Fruit fly (Drosophila melanogaster) whole organism, pupa: ENCODE data around the gene CG8369.

Experiments
- CG12605 ChIP-seq: fragments of 200-800 bp; sonication (Bioruptor generic); IDR thresholded peaks from 2 replicates; pipeline ENCODE4 v1.3.6; 2022; ENCODE audit warnings: missing biosample characterization, missing genetic modification characterization
- CG13204 ChIP-seq: fragments of 200-800 bp; sonication (Bioruptor generic); optimal IDR thresholded peaks from 2 replicates; lab custom pipeline; 2018; ENCODE audit warnings: missing biosample characterization, mild to moderate bottlenecking, missing genetic modification characterization, moderate library complexity
- CG14655 ChIP-seq: fragments of 200-800 bp; sonication (Bioruptor generic); optimal IDR thresholded peaks from 3 replicates; lab custom pipeline; 2017; ENCODE audit warnings: mild to moderate bottlenecking, missing biosample characterization, missing genetic modification reagents, missing genetic modification characterization
- CG17806 ChIP-seq: fragments of 200-800 bp; sonication (Bioruptor generic); optimal IDR thresholded peaks from 2 replicates; lab custom pipeline; 2018; ENCODE audit warnings: missing biosample characterization, mild to moderate bottlenecking, missing genetic modification characterization, moderate library complexity
- CG32121 ChIP-seq: fragments of 200-800 bp; sonication (Bioruptor generic); IDR thresholded peaks from 2 replicates; pipeline ENCODE4 v1.3.6; 2022; ENCODE audit warnings: missing biosample characterization, missing genetic modification characterization
- CG34367 ChIP-seq: fragments of 200-800 bp; sonication (Bioruptor generic); optimal IDR thresholded peaks from 2 replicates; lab custom pipeline; 2018; ENCODE audit warnings: missing biosample characterization, mild to moderate bottlenecking, missing genetic modification characterization
- CG8159 ChIP-seq: fragments of 200-800 bp; sonication (Bioruptor generic); optimal IDR thresholded peaks from 3 replicates; lab custom pipeline; 2018; ENCODE audit warnings: missing biosample characterization, mild to moderate bottlenecking, missing genetic modification characterization, moderate library complexity
- CG8301 ChIP-seq: fragments of 200-800 bp; sonication (Bioruptor generic); optimal IDR thresholded peaks from 2 replicates; lab custom pipeline; 2018; ENCODE audit warnings: missing biosample characterization, mild to moderate bottlenecking, missing genetic modification characterization
- Ets98B ChIP-seq: fragments of 200-800 bp; sonication (Bioruptor generic); IDR thresholded peaks from 2 replicates; pipeline ENCODE4 v1.3.6; 2022; ENCODE audit warnings: missing biosample characterization, missing genetic modification characterization
- Pif1B ChIP-seq: fragments of 200-800 bp; sonication (Bioruptor generic); optimal IDR thresholded peaks from 3 replicates; lab custom pipeline; 2016; ENCODE audit warnings: missing biosample characterization, missing genetic modification characterization
- Snoo ChIP-seq: fragments of 200-800 bp; sonication (Bioruptor generic); optimal IDR thresholded peaks from 3 replicates; lab custom pipeline; 2017; ENCODE audit warnings: missing biosample characterization, mild to moderate bottlenecking, missing genetic modification characterization, inconsistent platforms
- rn ChIP-seq: fragments of 200-800 bp; sonication (Bioruptor generic); IDR thresholded peaks from 2 replicates; pipeline ENCODE4 v1.3.6; 2022; ENCODE audit warnings: missing biosample characterization, missing genetic modification characterization

- TF ChIP-seq CG34367 (no peak), Snoo (tag; lab: Kevin White, UChicago) (no peak), Ets98B (GFP tag; lab: Robert Waterston, UW) (no peak), CG14655 (GFP tag; lab: Kevin White, UChicago) (no peak), CG17806 (tag; lab: Kevin White, UChicago) (no peak), CG32121 (GFP tag; lab: Robert Waterston, UW) (no peak), CG8301 (tag; lab: Kevin White, UChicago) (no peak), CG8159 (tag; lab: Kevin White, UChicago) (no peak), Pif1B (no peak), CG12605 (GFP tag; lab: Robert Waterston, UW) (no peak), CG13204 (GFP tag; lab: Kevin White, UChicago) (no peak), rn (GFP tag; lab: Robert Waterston, UW) (no peak)
Observed at dm6 chr3R:8823761-8824499, 2.1 kb downstream of the CG8369 start, which contains the start of the genes IscU and CG8379.
